Fruit fly (Drosophila melanogaster) whole organism, embryonic: Measurements from ENCODE around the gene foxo.

Experiments
- C15 ChIP-seq: fragments of 200-800 bp; sonication (Bioruptor generic); IDR thresholded peaks from 3 replicates; pipeline ENCODE4 v1.3.6; 2022; ENCODE audit warnings: missing biosample characterization, missing genetic modification characterization
- CG10274 ChIP-seq: fragments of 200-800 bp; sonication (Bioruptor generic); optimal IDR thresholded peaks from 3 replicates; lab custom pipeline; 2017; ENCODE audit warnings: missing biosample characterization, mild to moderate bottlenecking, missing genetic modification characterization
- CG10462 ChIP-seq: fragments of 200-800 bp; sonication (Bioruptor generic); optimal IDR thresholded peaks from 2 replicates; lab custom pipeline; 2016; ENCODE audit warnings: missing biosample characterization, missing genetic modification characterization
- CG11560 ChIP-seq: fragments of 200-800 bp; sonication (Bioruptor generic); IDR thresholded peaks from 3 replicates; pipeline ENCODE4 v1.3.6; 2022; ENCODE audit warnings: missing biosample characterization, missing genetic modification characterization
- CG14710 ChIP-seq: fragments of 200-800 bp; sonication (Bioruptor generic); optimal IDR thresholded peaks from 3 replicates; lab custom pipeline; 2019; ENCODE audit warnings: missing biosample characterization, mild to moderate bottlenecking, missing genetic modification characterization, moderate library complexity
- CG14965 ChIP-seq: fragments of 200-800 bp; sonication (Bioruptor generic); optimal IDR thresholded peaks from 2 replicates; lab custom pipeline; 2016; ENCODE audit warnings: missing biosample characterization, missing genetic modification characterization, borderline replicate concordance
- CG15073 ChIP-seq: fragments of 200-800 bp; sonication (Bioruptor generic); optimal IDR thresholded peaks from 2 replicates; lab custom pipeline; 2016; ENCODE audit warnings: missing biosample characterization, missing genetic modification characterization
- CG17568 ChIP-seq: fragments of 200-800 bp; sonication (Bioruptor generic); optimal IDR thresholded peaks from 2 replicates; lab custom pipeline; 2018; ENCODE audit warnings: missing biosample characterization, mild to moderate bottlenecking, missing genetic modification characterization, moderate library complexity
- CG17912 ChIP-seq: fragments of 200-800 bp; sonication (Bioruptor generic); optimal IDR thresholded peaks from 2 replicates; lab custom pipeline; 2018; ENCODE audit warnings: missing biosample characterization, mild to moderate bottlenecking, missing genetic modification characterization
- CG2889 ChIP-seq: fragments of 200-800 bp; sonication (Bioruptor generic); IDR thresholded peaks from 3 replicates; pipeline ENCODE4 v1.3.6; 2022; ENCODE audit warnings: missing biosample characterization, missing genetic modification characterization
- CG30431 ChIP-seq: fragments of 200-800 bp; sonication (Bioruptor generic); optimal IDR thresholded peaks from 2 replicates; lab custom pipeline; 2017; ENCODE audit warnings: missing biosample characterization, missing genetic modification characterization
- CG32772 ChIP-seq: fragments of 200-800 bp; sonication (Bioruptor generic); IDR thresholded peaks from 2 replicates; pipeline ENCODE4 v1.3.6; 2022; ENCODE audit warnings: missing biosample characterization, missing genetic modification characterization
- CG3838 ChIP-seq: fragments of 200-800 bp; sonication (Bioruptor generic); optimal IDR thresholded peaks from 3 replicates; lab custom pipeline; 2016; ENCODE audit warnings: missing biosample characterization, missing genetic modification characterization
- CG4424 ChIP-seq: fragments of 200-800 bp; sonication (Bioruptor generic); optimal IDR thresholded peaks from 3 replicates; lab custom pipeline; 2016; ENCODE audit warnings: missing biosample characterization, missing genetic modification characterization
- CG4617 ChIP-seq: fragments of 200-800 bp; sonication (Bioruptor generic); optimal IDR thresholded peaks from 3 replicates; lab custom pipeline; 2016; ENCODE audit warnings: missing biosample characterization, missing genetic modification characterization, borderline replicate concordance
- CG6854 ChIP-seq: fragments of 200-800 bp; sonication (Bioruptor generic); optimal IDR thresholded peaks from 3 replicates; lab custom pipeline; 2017; ENCODE audit warnings: missing biosample characterization, mild to moderate bottlenecking, missing genetic modification characterization
- CG7745 ChIP-seq: fragments of 200-800 bp; sonication (Bioruptor generic); optimal IDR thresholded peaks from 2 replicates; lab custom pipeline; 2018; ENCODE audit warnings: missing biosample characterization, mild to moderate bottlenecking, missing genetic modification characterization, moderate library complexity
- GATAe ChIP-seq: fragments of 200-800 bp; sonication (Bioruptor generic); conservative IDR thresholded peaks from 2 replicates; pipeline ENCODE4 v1.3.6; 2022; ENCODE audit warnings: missing biosample characterization, missing genetic modification characterization
- Gsc ChIP-seq: fragments of 200-800 bp; sonication (Bioruptor generic); IDR thresholded peaks from 2 replicates; pipeline ENCODE4 v1.3.6; 2022; ENCODE audit warnings: missing biosample characterization, missing genetic modification characterization
- Hr39 ChIP-seq: fragments of >200 bp; optimal IDR thresholded peaks from 2 replicates; lab custom pipeline; 2017
- Hr51 ChIP-seq, 2 experiments: fragments of 200-800 bp; sonication (Bioruptor generic); optimal IDR thresholded peaks; 2 replicates in 1 of 2; 3 replicates in 1 of 2; lab custom pipeline; 2016 to 2018; ENCODE audit warnings: missing biosample characterization in 2 of 2, missing genetic modification characterization in 2 of 2, mild to moderate bottlenecking in 1 of 2, moderate library complexity in 1 of 2
- Lhr ChIP-seq: fragments of 200-800 bp; sonication (Bioruptor generic); optimal IDR thresholded peaks from 3 replicates; lab custom pipeline; 2017; ENCODE audit warnings: mild to moderate bottlenecking, missing biosample characterization, missing genetic modification reagents, missing genetic modification characterization
- MBD-R2 ChIP-seq: fragments of 200-800 bp; sonication (Bioruptor generic); IDR thresholded peaks from 2 replicates; pipeline ENCODE4 v1.3.6; 2022; ENCODE audit warnings: missing biosample characterization, missing genetic modification characterization
- Mad ChIP-seq: fragments of 200-800 bp; sonication (Bioruptor generic); optimal IDR thresholded peaks from 2 replicates; lab custom pipeline; 2016; ENCODE audit warnings: missing biosample characterization, missing genetic modification characterization
- Nf-YC ChIP-seq: fragments of 200-800 bp; optimal IDR thresholded peaks from 3 replicates; lab custom pipeline; 2019; ENCODE audit warnings: missing biosample characterization, mild to moderate bottlenecking, missing genetic modification characterization, moderate library complexity
- Poxn ChIP-seq: fragments of 200-800 bp; sonication (Bioruptor generic); IDR thresholded peaks from 2 replicates; pipeline ENCODE4 v1.3.6; 2022; ENCODE audit warnings: missing biosample characterization, missing genetic modification characterization
- Vsx1 ChIP-seq: fragments of 200-800 bp; sonication (Bioruptor generic); optimal IDR thresholded peaks from 2 replicates; lab custom pipeline; 2017; ENCODE audit warnings: missing biosample characterization, mild to moderate bottlenecking, missing genetic modification characterization, missing genetic modification reagents
- al ChIP-seq: fragments of 200-800 bp; sonication (Bioruptor generic); IDR thresholded peaks from 2 replicates; pipeline ENCODE4 v1.3.6; 2022; ENCODE audit warnings: missing biosample characterization, missing genetic modification characterization
- bbx ChIP-seq: fragments of 200-800 bp; sonication (Bioruptor generic); IDR thresholded peaks from 2 replicates; pipeline ENCODE4 v1.3.6; 2022; ENCODE audit warnings: missing biosample characterization, missing genetic modification characterization; ENCODE audit not compliant: partially characterized antibody
- corto ChIP-seq: fragments of 200-800 bp; sonication (Bioruptor generic); optimal IDR thresholded peaks from 2 replicates; lab custom pipeline; 2016; ENCODE audit warnings: missing biosample characterization, mild to moderate bottlenecking, missing genetic modification characterization, moderate library complexity
- crc ChIP-seq: fragments of 200-800 bp; sonication (Bioruptor generic); optimal IDR thresholded peaks from 2 replicates; lab custom pipeline; 2016; ENCODE audit warnings: missing biosample characterization, missing genetic modification characterization
- cwo ChIP-seq: fragments of 200-800 bp; sonication (Bioruptor generic); optimal IDR thresholded peaks from 3 replicates; lab custom pipeline; 2017; ENCODE audit warnings: missing biosample characterization, missing genetic modification characterization, mild to moderate bottlenecking, moderate library complexity, missing genetic modification reagents
- exex ChIP-seq: fragments of 200-800 bp; sonication (Bioruptor generic); optimal IDR thresholded peaks from 4 replicates; lab custom pipeline; 2018; ENCODE audit warnings: missing biosample characterization, mild to moderate bottlenecking, missing genetic modification characterization, moderate library complexity
- fd102C ChIP-seq: fragments of 200-800 bp; sonication (Bioruptor generic); optimal IDR thresholded peaks from 2 replicates; lab custom pipeline; 2018; ENCODE audit warnings: missing biosample characterization, mild to moderate bottlenecking, missing genetic modification characterization, moderate library complexity
- gem ChIP-seq: fragments of 200-800 bp; sonication (Bioruptor generic); optimal IDR thresholded peaks from 2 replicates; lab custom pipeline; 2019; ENCODE audit warnings: missing biosample characterization, mild to moderate bottlenecking, missing genetic modification characterization, moderate library complexity
- grau ChIP-seq: fragments of 200-800 bp; optimal IDR thresholded peaks from 3 replicates; lab custom pipeline; 2019; ENCODE audit warnings: missing biosample characterization, mild to moderate bottlenecking, missing genetic modification characterization, moderate library complexity
- h ChIP-seq: fragments of >200 bp; optimal IDR thresholded peaks from 2 replicates; lab custom pipeline; 2017
- jumu ChIP-seq: fragments of 200-800 bp; sonication (Bioruptor generic); optimal IDR thresholded peaks from 3 replicates; lab custom pipeline; 2016; ENCODE audit warnings: missing biosample characterization, missing genetic modification characterization
- klu ChIP-seq: fragments of 200-800 bp; sonication (Bioruptor generic); IDR thresholded peaks from 2 replicates; pipeline ENCODE4 v1.3.6; 2022; ENCODE audit warnings: missing biosample characterization, missing genetic modification characterization
- kni ChIP-seq: fragments of 200-800 bp; sonication (Bioruptor generic); optimal IDR thresholded peaks from 3 replicates; lab custom pipeline; 2017; ENCODE audit warnings: mild to moderate bottlenecking, missing biosample characterization, missing genetic modification reagents, missing genetic modification characterization
- lab ChIP-seq: fragments of 200-800 bp; sonication (Bioruptor generic); optimal IDR thresholded peaks from 3 replicates; lab custom pipeline; 2017; ENCODE audit warnings: missing biosample characterization, missing genetic modification characterization, mild to moderate bottlenecking, moderate library complexity, missing genetic modification reagents
- maf-S ChIP-seq: fragments of 200-800 bp; sonication (Bioruptor generic); optimal IDR thresholded peaks from 2 replicates; lab custom pipeline; 2016; ENCODE audit warnings: missing biosample characterization, missing genetic modification characterization
- mirr ChIP-seq: fragments of 200-800 bp; sonication (Bioruptor generic); optimal IDR thresholded peaks from 3 replicates; lab custom pipeline; 2018; ENCODE audit warnings: missing biosample characterization, mild to moderate bottlenecking, missing genetic modification characterization
- onecut ChIP-seq: fragments of 200-800 bp; sonication (Bioruptor generic); IDR thresholded peaks from 2 replicates; pipeline ENCODE4 v1.3.6; 2022; ENCODE audit warnings: missing biosample characterization, missing genetic modification characterization
- org-1 ChIP-seq: fragments of 200-800 bp; sonication (Bioruptor generic); optimal IDR thresholded peaks from 2 replicates; lab custom pipeline; 2017; ENCODE audit warnings: missing biosample characterization, missing genetic modification characterization
- otp ChIP-seq: fragments of 200-800 bp; sonication (Bioruptor generic); IDR thresholded peaks from 3 replicates; pipeline ENCODE4, ENCODE4 v1.3.6; 2022; ENCODE audit warnings: missing biosample characterization, missing genetic modification characterization
- seq ChIP-seq: fragments of 200-800 bp; sonication (Bioruptor generic); IDR thresholded peaks from 2 replicates; pipeline ENCODE4 v1.3.6; 2022; ENCODE audit warnings: missing biosample characterization, missing genetic modification characterization
- sna ChIP-seq: fragments of 200-800 bp; sonication (Bioruptor generic); IDR thresholded peaks from 2 replicates; pipeline ENCODE4 v1.3.6; 2022; ENCODE audit warnings: missing biosample characterization, missing genetic modification characterization; ENCODE audit not compliant: partially characterized antibody
- twi ChIP-seq: fragments of 200-800 bp; optimal IDR thresholded peaks from 2 replicates; lab custom pipeline; 2019; ENCODE audit warnings: missing biosample characterization, mild to moderate bottlenecking, missing genetic modification characterization, moderate library complexity
- wek ChIP-seq: fragments of 200-800 bp; sonication (Bioruptor generic); optimal IDR thresholded peaks from 3 replicates; lab custom pipeline; 2018; ENCODE audit warnings: missing biosample characterization, mild to moderate bottlenecking, missing genetic modification characterization, moderate library complexity

Gene foxo

DNA sequence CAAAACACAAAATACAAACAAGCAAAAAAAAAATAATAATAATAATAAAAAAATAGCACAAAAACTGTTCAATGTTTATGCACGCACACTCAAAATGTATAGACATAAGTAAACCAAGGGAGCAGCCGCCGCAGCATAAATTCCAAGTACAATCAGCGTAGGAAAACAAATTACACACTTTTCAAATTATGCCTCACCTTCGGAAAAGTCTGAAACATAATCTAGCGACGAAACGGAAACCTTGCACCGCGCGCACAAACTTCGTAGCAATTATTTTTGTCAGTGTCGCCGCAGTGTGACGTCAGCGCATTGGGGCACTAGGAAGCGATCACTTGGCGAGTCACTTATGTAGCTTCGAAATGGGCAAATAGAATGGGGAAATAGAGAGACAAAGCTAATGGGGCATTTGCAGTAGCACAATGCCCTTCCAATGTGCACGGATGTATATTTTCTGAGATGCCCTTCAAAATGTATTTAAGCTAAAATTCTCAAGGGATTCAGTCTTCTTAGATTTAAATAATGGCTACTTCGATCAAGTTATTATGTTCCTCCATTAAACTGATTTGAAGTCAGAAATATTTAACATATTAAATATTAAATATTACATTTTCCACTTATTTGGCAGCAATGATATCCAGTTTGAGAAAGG lies 39.9 kb upstream of the foxo start (continued):
- no peak for TF ChIP-seq Gsc
- no peak for TF ChIP-seq GATAe (GFP tag; lab: Robert Waterston, UW)
- no peak for TF ChIP-seq MBD-R2
- no peak for TF ChIP-seq klu
- TF ChIP-seq corto (GFP tag; lab: Kevin White, UChicago), result no peak
- peak; percentile 58 for TF ChIP-seq grau (tag; lab: Kevin White, UChicago)
- no peak for TF ChIP-seq kni (GFP tag; lab: Kevin White, UChicago)
- TF ChIP-seq bbx, result no peak
- peak; percentile 64 for TF ChIP-seq CG4424
- TF ChIP-seq CG15073, result no peak
- no peak for TF ChIP-seq crc (GFP tag; lab: Kevin White, UChicago)
- TF ChIP-seq CG10274 (GFP tag; lab: Kevin White, UChicago), result peak; percentile 68
- peak; percentile 22 for TF ChIP-seq CG6854 (GFP tag; lab: Kevin White, UChicago)
- TF ChIP-seq gem (tag; lab: Kevin White, UChicago), result peak; percentile 70
- TF ChIP-seq fd102C, result no peak
- TF ChIP-seq lab (GFP tag; lab: Kevin White, UChicago), result peak; percentile 78
- peak; percentile 46 for TF ChIP-seq Vsx1
- no peak for TF ChIP-seq CG14710 (tag; lab: Kevin White, UChicago)
- no peak for TF ChIP-seq CG30431
- no peak for TF ChIP-seq Hr39 (lab: Kevin White, UChicago)
- no peak for TF ChIP-seq CG3838
- TF ChIP-seq cwo, result peak; percentile 66
- no peak for TF ChIP-seq C15
- no peak for TF ChIP-seq Lhr (GFP tag; lab: Kevin White, UChicago)
- no peak for TF ChIP-seq CG17568 (GFP tag; lab: Kevin White, UChicago)
- no peak for TF ChIP-seq Poxn
- TF ChIP-seq Hr51 (GFP tag; optimal IDR thresholded peaks at IDR 0.05; lab: Kevin White, UChicago), result peak in 1 of 2 experiments; percentile 70
- peak; percentile 42 for TF ChIP-seq org-1
- peak; percentile 4 for TF ChIP-seq exex
- TF ChIP-seq onecut (GFP tag; lab: Robert Waterston, UW), result peak; percentile 38; the same call in 1 of the 2 replicates
- TF ChIP-seq CG14965 (GFP tag; lab: Kevin White, UChicago), result no peak
- TF ChIP-seq CG11560, result no peak
- TF ChIP-seq CG10462 (GFP tag; lab: Kevin White, UChicago), result peak; percentile 30
- no peak; the same call in 1 of the 2 replicates for TF ChIP-seq seq (GFP tag; lab: Robert Waterston, UW)
- TF ChIP-seq CG7745 (tag; lab: Kevin White, UChicago), result no peak
- TF ChIP-seq mirr (GFP tag; lab: Kevin White, UChicago), result peak; percentile 49
- TF ChIP-seq CG17912, result no peak
- no peak; the same call in 1 of the 2 replicates for TF ChIP-seq CG32772 (GFP tag; lab: Robert Waterston, UW)
- peak; percentile 55 for TF ChIP-seq wek
- no peak; the same call in 2 of the 3 replicates for TF ChIP-seq otp
- TF ChIP-seq twi (tag; lab: Kevin White, UChicago), result no peak
- peak; percentile 5 for TF ChIP-seq CG4617 (GFP tag; lab: Kevin White, UChicago)
- 0 out of 2 replicates have a peak, but pooled peaks have one; percentile 18 for TF ChIP-seq al
- TF ChIP-seq jumu (GFP tag; lab: Kevin White, UChicago), result peak; percentile 28
- TF ChIP-seq Nf-YC (tag; lab: Kevin White, UChicago), result peak; percentile 43
- TF ChIP-seq CG2889 (GFP tag; lab: Robert Waterston, UW), result no peak
- TF ChIP-seq Mad (GFP tag; lab: Kevin White, UChicago), result peak; percentile 8
- no peak for TF ChIP-seq sna (GFP tag; lab: Robert Waterston, UW)
- TF ChIP-seq h, result no peak
- no peak for TF ChIP-seq maf-S
